Worm (Caenorhabditis elegans) whole organism, young adult: ENCODE measurements around the gene T07A5.7.

Experiments
- B0019.2 ChIP-seq: fragments of 200-800 bp; sonication (Bioruptor generic); conservative IDR thresholded peaks from 2 replicates; pipeline ENCODE4 v1.3.6; 2022; ENCODE audit warnings: missing genetic modification reagents, missing genetic modification characterization, missing compliant biosample characterization
- F10E7.11 ChIP-seq: sonication (generic microtip); optimal IDR thresholded peaks from 2 replicates; lab custom pipeline; 2017; ENCODE audit warnings: mild to moderate bottlenecking, missing genetic modification characterization, moderate library complexity, missing compliant biosample characterization
- F22D6.2 ChIP-seq: sonication (generic microtip); optimal IDR thresholded peaks from 2 replicates; lab custom pipeline; 2016; ENCODE audit warnings: mild to moderate bottlenecking, missing genetic modification characterization, missing compliant biosample characterization
- F33H1.4 ChIP-seq: fragments of 200-800 bp; sonication (Bioruptor generic); IDR thresholded peaks from 2 replicates; pipeline ENCODE4 v1.3.6; 2022; ENCODE audit warnings: missing genetic modification reagents, missing genetic modification characterization, missing compliant biosample characterization
- F37B4.10 ChIP-seq: fragments of 200-800 bp; sonication (Bioruptor generic); IDR thresholded peaks from 2 replicates; pipeline ENCODE4 v1.3.6; 2022; ENCODE audit warnings: missing genetic modification characterization, missing compliant biosample characterization
- F49E8.2 ChIP-seq: sonication (generic microtip); optimal IDR thresholded peaks from 3 replicates; lab custom pipeline; 2017; ENCODE audit warnings: missing genetic modification characterization, mild to moderate bottlenecking, missing compliant biosample characterization, antibody characterized with exemption, moderate library complexity; ENCODE audit not compliant: insufficient read depth
- F52B5.7 ChIP-seq: sonication (generic microtip); optimal IDR thresholded peaks from 2 replicates; lab custom pipeline; 2016; ENCODE audit warnings: mild to moderate bottlenecking, missing genetic modification characterization, missing compliant biosample characterization
- K11D2.4 ChIP-seq: fragments of 200-800 bp; sonication (Bioruptor generic); IDR thresholded peaks from 2 replicates; pipeline ENCODE4 v1.3.6; 2022; ENCODE audit warnings: missing genetic modification reagents, missing genetic modification characterization, missing compliant biosample characterization
- T07F8.4 ChIP-seq: sonication (generic microtip); optimal IDR thresholded peaks from 2 replicates; lab custom pipeline; 2016; ENCODE audit warnings: mild to moderate bottlenecking, missing genetic modification characterization, moderate library complexity, missing compliant biosample characterization
- Y53F4B.3 ChIP-seq: fragments of 200-800 bp; sonication (Bioruptor generic); IDR thresholded peaks from 2 replicates; pipeline ENCODE4 v1.3.6; 2022; ENCODE audit warnings: missing genetic modification reagents, missing genetic modification characterization, missing compliant biosample characterization
- attf-5 ChIP-seq: fragments of 200-800 bp; sonication (Bioruptor generic); optimal IDR thresholded peaks from 2 replicates; lab custom pipeline; 2018; ENCODE audit warnings: mild to moderate bottlenecking, missing genetic modification characterization, missing compliant biosample characterization
- bed-2 ChIP-seq: fragments of 200-800 bp; sonication (Bioruptor generic); IDR thresholded peaks from 2 replicates; pipeline ENCODE4 v1.3.6; 2022; ENCODE audit warnings: missing genetic modification reagents, missing genetic modification characterization, missing compliant biosample characterization
- cebp-2 ChIP-seq: fragments of 200-800 bp; sonication (Bioruptor generic); IDR thresholded peaks from 2 replicates; pipeline ENCODE4 v1.3.6; 2022; ENCODE audit warnings: missing genetic modification characterization, missing compliant biosample characterization
- ceh-79 ChIP-seq: sonication (generic microtip); optimal IDR thresholded peaks from 2 replicates; lab custom pipeline; 2017; ENCODE audit warnings: mild to moderate bottlenecking, missing genetic modification characterization, missing compliant biosample characterization
- ceh-91 ChIP-seq: fragments of 200-800 bp; sonication (Bioruptor generic); IDR thresholded peaks from 2 replicates; pipeline ENCODE4 v1.3.6; 2022; ENCODE audit warnings: missing genetic modification reagents, missing genetic modification characterization, missing compliant biosample characterization
- chd-7 ChIP-seq: sonication (generic microtip); optimal IDR thresholded peaks from 2 replicates; lab custom pipeline; 2016; ENCODE audit warnings: mild to moderate bottlenecking, missing genetic modification characterization, moderate library complexity, missing compliant biosample characterization
- dox-1 ChIP-seq: fragments of 200-800 bp; sonication (Bioruptor generic); IDR thresholded peaks from 2 replicates; pipeline ENCODE4 v1.3.6; 2022; ENCODE audit warnings: missing genetic modification reagents, missing genetic modification characterization, missing compliant biosample characterization
- efl-1 ChIP-seq: fragments of 150-350 bp; optimal IDR thresholded peaks from 2 replicates; lab custom pipeline; 2014; ENCODE audit warnings: missing biosample characterization, missing genetic modification reagents, missing genetic modification characterization
- egl-18 ChIP-seq: fragments of 200-800 bp; sonication (Bioruptor generic); IDR thresholded peaks from 2 replicates; pipeline ENCODE4 v1.3.6; 2022; ENCODE audit warnings: missing genetic modification reagents, missing genetic modification characterization, missing compliant biosample characterization
- ekl-4 ChIP-seq: fragments of 200-800 bp; sonication (Bioruptor generic); IDR thresholded peaks from 2 replicates; pipeline ENCODE4 v1.3.6; 2022; ENCODE audit warnings: missing genetic modification reagents, missing genetic modification characterization, missing compliant biosample characterization
- ets-4 ChIP-seq: fragments of 200-800 bp; sonication (Bioruptor generic); optimal IDR thresholded peaks from 2 replicates; lab custom pipeline; 2018; ENCODE audit warnings: mild to moderate bottlenecking, missing genetic modification characterization, missing compliant biosample characterization
- him-1 ChIP-seq: sonication (generic microtip); optimal IDR thresholded peaks from 2 replicates; lab custom pipeline; 2016; ENCODE audit warnings: missing genotype, missing genetic modification reagents, missing genetic modification characterization, missing compliant biosample characterization
- hsf-1 ChIP-seq: fragments of 200-800 bp; sonication (Bioruptor generic); IDR thresholded peaks from 2 replicates; pipeline ENCODE4 v1.3.6; 2022; ENCODE audit warnings: missing genetic modification reagents, missing genetic modification characterization, missing compliant biosample characterization
- lag-1 ChIP-seq: fragments of 200-800 bp; sonication (Bioruptor generic); IDR thresholded peaks from 2 replicates; pipeline ENCODE4 v1.3.6; 2022; ENCODE audit warnings: missing genetic modification reagents, missing genetic modification characterization, missing compliant biosample characterization
- let-526 ChIP-seq: fragments of 200-800 bp; sonication (Bioruptor generic); IDR thresholded peaks from 2 replicates; pipeline ENCODE4 v1.3.6; 2022; ENCODE audit warnings: missing genetic modification reagents, missing genetic modification characterization, missing compliant biosample characterization
- let-607 ChIP-seq, 2 experiments: fragments of 200-800 bp in 1 of 2; sonication (Bioruptor generic) in 1 of 2; sonication (generic microtip) in 1 of 2; optimal IDR thresholded peaks; 2 replicates each; lab custom pipeline; 2016 to 2018; ENCODE audit warnings: mild to moderate bottlenecking in 2 of 2, missing compliant biosample characterization in 2 of 2, missing genetic modification characterization in 2 of 2, moderate library complexity in 2 of 2, missing genotype in 1 of 2
- lin-26 ChIP-seq: fragments of 200-800 bp; sonication (Bioruptor generic); IDR thresholded peaks from 2 replicates; pipeline ENCODE4 v1.3.6; 2022; ENCODE audit warnings: missing genetic modification reagents, missing genetic modification characterization, missing compliant biosample characterization
- lir-1 ChIP-seq: fragments of 200-800 bp; sonication (Bioruptor generic); conservative IDR thresholded peaks from 2 replicates; pipeline ENCODE4 v1.3.6; 2022; ENCODE audit warnings: missing genetic modification reagents, missing genetic modification characterization, missing compliant biosample characterization
- madf-10 ChIP-seq: sonication (generic microtip); optimal IDR thresholded peaks from 2 replicates; lab custom pipeline; 2016; ENCODE audit warnings: mild to moderate bottlenecking, missing genetic modification characterization, missing compliant biosample characterization
- nhr-179 ChIP-seq: sonication (generic microtip); optimal IDR thresholded peaks from 2 replicates; lab custom pipeline; 2016; ENCODE audit warnings: mild to moderate bottlenecking, missing genetic modification characterization, missing compliant biosample characterization
- nhr-27 ChIP-seq: fragments of 200-800 bp; sonication (Bioruptor generic); optimal IDR thresholded peaks from 2 replicates; lab custom pipeline; 2018; ENCODE audit warnings: mild to moderate bottlenecking, missing genetic modification characterization, moderate library complexity, missing compliant biosample characterization
- pbrm-1 ChIP-seq: fragments of 200-800 bp; sonication (Bioruptor generic); IDR thresholded peaks from 2 replicates; pipeline ENCODE4 v1.3.6; 2022; ENCODE audit warnings: missing genetic modification reagents, missing genetic modification characterization, missing compliant biosample characterization
- pha-4 ChIP-seq: fragments of 150-350 bp; sonication (generic microtip); optimal IDR thresholded peaks from 2 replicates; lab custom pipeline; 2014; ENCODE audit warnings: missing biosample characterization, missing genetic modification reagents, missing genetic modification characterization
- rcor-1 ChIP-seq: fragments of 200-800 bp; sonication (Bioruptor generic); IDR thresholded peaks from 2 replicates; pipeline ENCODE4 v1.3.6; 2022; ENCODE audit warnings: missing genetic modification reagents, missing genetic modification characterization, missing compliant biosample characterization
- snpc-1.3 ChIP-seq: sonication (generic microtip); optimal IDR thresholded peaks from 2 replicates; lab custom pipeline; 2017; ENCODE audit warnings: missing genetic modification characterization, mild to moderate bottlenecking, missing compliant biosample characterization, antibody characterized with exemption, moderate library complexity, missing genotype, missing genetic modification reagents; ENCODE audit not compliant: insufficient read depth
- snpc-4 ChIP-seq, 5 experiments: fragments of 150-350 bp in 1 of 5; sonication (generic microtip) in 4 of 5; optimal IDR thresholded peaks; 2 replicates each; lab custom pipeline; 2014 to 2018; ENCODE audit warnings: missing genetic modification characterization in 5 of 5, missing biosample characterization in 3 of 5, antibody characterized with exemption in 2 of 5, mild to moderate bottlenecking in 2 of 5, missing compliant biosample characterization in 2 of 5, missing genotype in 2 of 5, moderate library complexity in 2 of 5, missing genetic modification reagents in 1 of 5
- somi-1 ChIP-seq: fragments of 200-800 bp; sonication (Bioruptor generic); optimal IDR thresholded peaks from 2 replicates; lab custom pipeline; 2018; ENCODE audit warnings: mild to moderate bottlenecking, missing genetic modification characterization, missing compliant biosample characterization
- unc-130 ChIP-seq: sonication (generic microtip); optimal IDR thresholded peaks from 2 replicates; lab custom pipeline; 2016; ENCODE audit warnings: missing genetic modification reagents, missing genetic modification characterization, missing compliant biosample characterization
- unc-62 ChIP-seq: fragments of 150-350 bp; optimal IDR thresholded peaks from 2 replicates; lab custom pipeline; 2014; ENCODE audit warnings: missing biosample characterization, missing genetic modification reagents, missing genetic modification characterization
- xnd-1 ChIP-seq: sonication (generic microtip); optimal IDR thresholded peaks from 2 replicates; lab custom pipeline; 2016; ENCODE audit warnings: missing genotype, missing genetic modification reagents, missing genetic modification characterization, missing compliant biosample characterization
- zfh-2 ChIP-seq: fragments of 200-800 bp; sonication (Bioruptor generic); conservative IDR thresholded peaks from 2 replicates; pipeline ENCODE4 v1.3.6; 2022; ENCODE audit warnings: missing genetic modification reagents, missing genetic modification characterization, missing compliant biosample characterization
- ztf-22 ChIP-seq: fragments of 200-800 bp; sonication (Bioruptor generic); optimal IDR thresholded peaks from 2 replicates; lab custom pipeline; 2018; ENCODE audit warnings: mild to moderate bottlenecking, missing genetic modification characterization, moderate library complexity, missing compliant biosample characterization
- ztf-25 ChIP-seq: fragments of 200-800 bp; sonication (Bioruptor generic); IDR thresholded peaks from 2 replicates; pipeline ENCODE4 v1.3.6; 2022; ENCODE audit warnings: missing genetic modification reagents, missing genetic modification characterization, missing compliant biosample characterization

T07A5.7 gene

ce11 chrIII:10278826-10279225 lies 32.1 kb downstream of the T07A5.7 start, which contains the start of gene pad-2:
TSS of gene pad-2 (plus strand) at chrIII:10279126.
- TF ChIP-seq ekl-4 (GFP tag; lab: Robert Waterston, UW): no peak
- no peak for TF ChIP-seq nhr-27 (tag; lab: Kevin White, UChicago)
- TF ChIP-seq hsf-1 (GFP tag; lab: Robert Waterston, UW): no peak
- TF ChIP-seq ets-4 (GFP tag; lab: Kevin White, UChicago): no peak
- TF ChIP-seq lin-26: no peak
- no peak for TF ChIP-seq Y53F4B.3 (GFP tag; lab: Robert Waterston, UW)
- TF ChIP-seq, all 124 proteins: peak for 0

ce11 chrIII:10271807-10272206 lies 39.1 kb downstream of the T07A5.7 start:
- TF ChIP-seq F52B5.7 (tag; lab: Kevin White, UChicago): no peak
- no peak for TF ChIP-seq let-526 (GFP tag; lab: Robert Waterston, UW)
- no peak for TF ChIP-seq ztf-22 (GFP tag; lab: Kevin White, UChicago)
- no peak for TF ChIP-seq egl-18 (GFP tag; lab: Robert Waterston, UW)
- TF ChIP-seq him-1 (tag; lab: Kevin White, UChicago): no peak
- no peak for TF ChIP-seq rcor-1 (GFP tag; lab: Robert Waterston, UW)
- TF ChIP-seq unc-62: no peak
- TF ChIP-seq pha-4: no peak
- TF ChIP-seq T07F8.4 (tag; lab: Kevin White, UChicago): no peak
- TF ChIP-seq snpc-1.3 (tag; lab: Kevin White, UChicago): no peak
- no peak for TF ChIP-seq F10E7.11 (tag; lab: Kevin White, UChicago)
- TF ChIP-seq F37B4.10 (GFP tag; lab: Robert Waterston, UW): no peak
- no peak for TF ChIP-seq nhr-179 (tag; lab: Kevin White, UChicago)
- no peak for TF ChIP-seq madf-10 (tag; lab: Kevin White, UChicago)
- TF ChIP-seq ztf-25 (GFP tag; lab: Robert Waterston, UW): no peak
- TF ChIP-seq K11D2.4 (GFP tag; lab: Robert Waterston, UW): no peak
- no peak for TF ChIP-seq F22D6.2 (tag; lab: Kevin White, UChicago)
- no peak for TF ChIP-seq F33H1.4 (GFP tag; lab: Robert Waterston, UW)

- peak; percentile 57 for TF ChIP-seq chd-7
- peak; percentile 99 for TF ChIP-seq dox-1 (GFP tag; lab: Robert Waterston, UW)
- TF ChIP-seq cebp-2 (GFP tag; lab: Robert Waterston, UW): peak; percentile 94
- peak; percentile 91 for TF ChIP-seq unc-130
- no peak for TF ChIP-seq ceh-79
- peak; percentile 84 for TF ChIP-seq lin-26
- peak; percentile 82 for TF ChIP-seq attf-5 (GFP tag; lab: Kevin White, UChicago)
- peak; percentile 95 for TF ChIP-seq ceh-91 (GFP tag; lab: Robert Waterston, UW)
- peak; percentile 81 for TF ChIP-seq zfh-2 (GFP tag; lab: Robert Waterston, UW)
- no peak for TF ChIP-seq snpc-4 (GFP tag; optimal IDR thresholded peaks at IDR 0.05; lab: Kevin White, UChicago)
- peak in 2 of 4 experiments; percentile 56 to 76 for TF ChIP-seq snpc-4 (tag; optimal IDR thresholded peaks at IDR 0.05; lab: Kevin White, UChicago)
- peak; percentile 98 for TF ChIP-seq lir-1 (GFP tag; lab: Robert Waterston, UW)
- no peak for TF ChIP-seq F22D6.2 (tag; lab: Kevin White, UChicago)
- TF ChIP-seq B0019.2 (GFP tag; lab: Robert Waterston, UW): peak; percentile 98
- peak; percentile 93 for TF ChIP-seq egl-18 (GFP tag; lab: Robert Waterston, UW)
- TF ChIP-seq somi-1 (GFP tag; lab: Kevin White, UChicago): peak; percentile 61
- peak; percentile 85 for TF ChIP-seq F49E8.2
- TF ChIP-seq bed-2: peak; percentile 97
- TF ChIP-seq ztf-25 (GFP tag; lab: Robert Waterston, UW): peak; percentile 97
- peak; percentile 7 for TF ChIP-seq T07F8.4 (tag; lab: Kevin White, UChicago)
- TF ChIP-seq pbrm-1: peak; percentile 98
- peak; percentile 17 for TF ChIP-seq efl-1 (GFP tag; lab: Kevin White, UChicago)
- TF ChIP-seq F52B5.7 (tag; lab: Kevin White, UChicago): peak; percentile 30
- peak; percentile 96 for TF ChIP-seq lag-1 (GFP tag; lab: Robert Waterston, UW)
- peak; percentile 49 to 69 for TF ChIP-seq let-607 (tag; optimal IDR thresholded peaks at IDR 0.05; lab: Kevin White, UChicago)
- no peak for TF ChIP-seq nhr-27 (tag; lab: Kevin White, UChicago)
- TF ChIP-seq xnd-1: peak; percentile 72
Measured at ce11 chrIII:10270778-10271307, 40.1 kb downstream of the T07A5.7 start, which contains the start of gene cnk-1. TSS of gene cnk-1 (plus strand) at chrIII:10271257.
